Worm (Caenorhabditis elegans) whole organism, L1 larva: ENCODE measurements around the gene fipr-4.

Experiments
- C16A3.4 ChIP-seq: fragments of 150-350 bp; optimal IDR thresholded peaks from 2 replicates; lab custom pipeline; 2014; ENCODE audit warnings: missing biosample characterization, missing genetic modification characterization
- Y116A8C.19 ChIP-seq: sonication (generic microtip); optimal IDR thresholded peaks from 2 replicates; lab custom pipeline; 2016; ENCODE audit warnings: missing compliant biosample characterization, missing genetic modification characterization, borderline replicate concordance
- aha-1 ChIP-seq: fragments of 150-350 bp; optimal IDR thresholded peaks from 2 replicates; lab custom pipeline; 2014; ENCODE audit warnings: missing biosample characterization, missing genetic modification characterization
- blmp-1 ChIP-seq: fragments of 150-350 bp; optimal IDR thresholded peaks from 2 replicates; lab custom pipeline; 2014; ENCODE audit warnings: missing biosample characterization, missing genetic modification characterization
- ceh-63 ChIP-seq: fragments of 200-800 bp; sonication (Bioruptor generic); optimal IDR thresholded peaks from 2 replicates; lab custom pipeline; 2018; ENCODE audit warnings: mild to moderate bottlenecking, missing genetic modification characterization, missing compliant biosample characterization
- ceh-8 ChIP-seq: fragments of 200-800 bp; sonication (Bioruptor generic); optimal IDR thresholded peaks from 2 replicates; lab custom pipeline; 2018; ENCODE audit warnings: mild to moderate bottlenecking, missing genetic modification characterization, moderate library complexity, missing compliant biosample characterization
- ceh-82 ChIP-seq, 3 experiments: fragments of 150-350 bp in 1 of 3; sonication (generic microtip) in 2 of 3; optimal IDR thresholded peaks; 2 replicates each; lab custom pipeline; 2014 to 2017; ENCODE audit warnings: missing biosample characterization in 3 of 3, missing genetic modification characterization in 3 of 3
- ceh-88 ChIP-seq: fragments of 200-800 bp; sonication (Bioruptor generic); IDR thresholded peaks from 2 replicates; pipeline ENCODE4 v1.3.6; 2022; ENCODE audit warnings: missing genetic modification characterization, missing compliant biosample characterization
- ceh-90 ChIP-seq: sonication (generic microtip); optimal IDR thresholded peaks from 2 replicates; lab custom pipeline; 2016; ENCODE audit warnings: missing genetic modification characterization, missing compliant biosample characterization
- ces-1 ChIP-seq: fragments of 150-350 bp; optimal IDR thresholded peaks from 2 replicates; lab custom pipeline; 2014; ENCODE audit warnings: missing biosample characterization, missing genetic modification reagents, missing genetic modification characterization
- dpl-1 ChIP-seq, 3 experiments: fragments of 150-350 bp in 2 of 3; sonication (generic microtip) in 1 of 3; optimal IDR thresholded peaks; 2 replicates each; lab custom pipeline; 2014 to 2017; ENCODE audit warnings: missing biosample characterization in 3 of 3, missing genetic modification characterization in 3 of 3, missing genetic modification reagents in 3 of 3
- dsc-1 ChIP-seq: sonication (generic microtip); optimal IDR thresholded peaks from 2 replicates; lab custom pipeline; 2016; ENCODE audit warnings: mild to moderate bottlenecking, missing genetic modification characterization, missing compliant biosample characterization
- efl-3 ChIP-seq: fragments of 200-800 bp; sonication (Bioruptor generic); optimal IDR thresholded peaks from 2 replicates; lab custom pipeline; 2018; ENCODE audit warnings: mild to moderate bottlenecking, missing genetic modification characterization, missing compliant biosample characterization
- egl-13 ChIP-seq: sonication (generic microtip); optimal IDR thresholded peaks from 2 replicates; lab custom pipeline; 2016; ENCODE audit warnings: missing genotype, missing genetic modification reagents, missing genetic modification characterization, missing compliant biosample characterization
- elt-3 ChIP-seq, 6 experiments: fragments of 150-350 bp in 1 of 6; sonication (generic microtip); optimal IDR thresholded peaks; 2 replicates each; lab custom pipeline; 2017 to 2018; ENCODE audit warnings: missing biosample characterization in 6 of 6, missing genetic modification characterization in 6 of 6, inconsistent platforms in 1 of 6
- fkh-4 ChIP-seq: sonication (generic microtip); optimal IDR thresholded peaks from 2 replicates; lab custom pipeline; 2016; ENCODE audit warnings: missing compliant biosample characterization, missing genetic modification characterization, borderline replicate concordance
- fkh-8 ChIP-seq: sonication (generic microtip); optimal IDR thresholded peaks from 2 replicates; lab custom pipeline; 2016; ENCODE audit warnings: mild to moderate bottlenecking, missing genetic modification characterization, missing compliant biosample characterization
- fos-1 ChIP-seq: fragments of 150-350 bp; optimal IDR thresholded peaks from 2 replicates; lab custom pipeline; 2014; ENCODE audit warnings: missing biosample characterization, missing genetic modification characterization
- grh-1 ChIP-seq: fragments of 200-800 bp; sonication (Bioruptor generic); IDR thresholded peaks from 2 replicates; pipeline ENCODE4 v1.3.6; 2022; ENCODE audit warnings: missing genetic modification reagents, missing genetic modification characterization, missing compliant biosample characterization
- hlh-4 ChIP-seq: sonication (generic microtip); optimal IDR thresholded peaks from 2 replicates; lab custom pipeline; 2016; ENCODE audit warnings: mild to moderate bottlenecking, missing genetic modification characterization, missing compliant biosample characterization
- hpl-2 ChIP-seq: fragments of 150-350 bp; optimal IDR thresholded peaks from 2 replicates; lab custom pipeline; 2014; ENCODE audit warnings: missing biosample characterization, missing genetic modification reagents, missing genetic modification characterization
- irx-1 ChIP-seq: sonication (generic microtip); optimal IDR thresholded peaks from 2 replicates; lab custom pipeline; 2016; ENCODE audit warnings: missing genetic modification characterization, missing compliant biosample characterization
- isw-1 ChIP-seq: fragments of 200-800 bp; sonication (Bioruptor generic); IDR thresholded peaks from 2 replicates; pipeline ENCODE4 v1.3.6; 2022; ENCODE audit warnings: missing genetic modification characterization, missing compliant biosample characterization
- jun-1 ChIP-seq: fragments of 150-350 bp; optimal IDR thresholded peaks from 2 replicates; lab custom pipeline; 2014; ENCODE audit warnings: missing biosample characterization, missing genetic modification reagents, missing genetic modification characterization
- lin-35 ChIP-seq, 2 experiments: fragments of 150-350 bp; optimal IDR thresholded peaks; 2 replicates each; lab custom pipeline; 2014; ENCODE audit warnings: missing biosample characterization in 2 of 2, missing genetic modification characterization in 2 of 2, missing genetic modification reagents in 2 of 2
- mab-9 ChIP-seq: fragments of 200-800 bp; sonication (Bioruptor generic); IDR thresholded peaks from 2 replicates; pipeline ENCODE4 v1.3.6; 2022; ENCODE audit warnings: missing genetic modification reagents, missing genetic modification characterization, missing compliant biosample characterization
- mdl-1 ChIP-seq, 2 experiments: fragments of 150-350 bp; optimal IDR thresholded peaks; 2 replicates each; lab custom pipeline; 2014 to 2017; ENCODE audit warnings: missing biosample characterization in 2 of 2, missing genetic modification characterization in 2 of 2, inconsistent platforms in 1 of 2
- mef-2 ChIP-seq: fragments of 150-350 bp; optimal IDR thresholded peaks from 2 replicates; lab custom pipeline; 2014; ENCODE audit warnings: missing biosample characterization, missing genetic modification characterization
- nhr-11 ChIP-seq: fragments of 150-350 bp; optimal IDR thresholded peaks from 2 replicates; lab custom pipeline; 2014; ENCODE audit warnings: missing biosample characterization, missing genetic modification characterization
- nhr-12 ChIP-seq: sonication (generic microtip); optimal IDR thresholded peaks from 2 replicates; lab custom pipeline; 2017; ENCODE audit warnings: missing biosample characterization, missing genetic modification characterization
- nhr-19 ChIP-seq: fragments of 200-800 bp; sonication (Bioruptor generic); conservative IDR thresholded peaks from 2 replicates; pipeline ENCODE4 v1.3.6; 2022; ENCODE audit warnings: missing genetic modification characterization, missing compliant biosample characterization
- nhr-20 ChIP-seq: sonication (generic microtip); optimal IDR thresholded peaks from 2 replicates; lab custom pipeline; 2016; ENCODE audit warnings: mild to moderate bottlenecking, missing genetic modification characterization, missing compliant biosample characterization
- nhr-237 ChIP-seq: fragments of 150-350 bp; optimal IDR thresholded peaks from 2 replicates; lab custom pipeline; 2014; ENCODE audit warnings: missing biosample characterization, missing genetic modification characterization
- nhr-28 ChIP-seq: fragments of 150-350 bp; optimal IDR thresholded peaks from 2 replicates; lab custom pipeline; 2014; ENCODE audit warnings: missing biosample characterization, missing genetic modification characterization
- nhr-71 ChIP-seq: sonication (generic microtip); optimal IDR thresholded peaks from 2 replicates; lab custom pipeline; 2016; ENCODE audit warnings: mild to moderate bottlenecking, missing genetic modification characterization, moderate library complexity, missing compliant biosample characterization
- nhr-77 ChIP-seq: fragments of 150-350 bp; optimal IDR thresholded peaks from 2 replicates; lab custom pipeline; 2014; ENCODE audit warnings: missing biosample characterization, missing genetic modification characterization
- nhr-84 ChIP-seq: sonication (generic microtip); optimal IDR thresholded peaks from 2 replicates; lab custom pipeline; 2017; ENCODE audit warnings: missing biosample characterization, missing genetic modification characterization
- nhr-85 ChIP-seq: sonication (generic microtip); peaks from one replicate; lab custom pipeline; 2016; ENCODE audit warnings: missing genetic modification characterization, inconsistent platforms, missing compliant biosample characterization
- pag-3 ChIP-seq: sonication (generic microtip); optimal IDR thresholded peaks from 2 replicates; lab custom pipeline; 2017; ENCODE audit warnings: missing genetic modification characterization, mild to moderate bottlenecking, missing compliant biosample characterization, antibody characterized with exemption, borderline replicate concordance; ENCODE audit not compliant: insufficient read depth
- pax-3 ChIP-seq: fragments of 200-800 bp; sonication (Bioruptor generic); optimal IDR thresholded peaks from 2 replicates; lab custom pipeline; 2018; ENCODE audit warnings: mild to moderate bottlenecking, missing genetic modification characterization, moderate library complexity, missing compliant biosample characterization
- pqm-1 ChIP-seq: sonication (generic microtip); optimal IDR thresholded peaks from 3 replicates; lab custom pipeline; 2017; ENCODE audit warnings: missing biosample characterization, missing genetic modification characterization
- skn-1 ChIP-seq: fragments of 150-350 bp; optimal IDR thresholded peaks from 2 replicates; lab custom pipeline; 2014; ENCODE audit warnings: missing biosample characterization, missing genetic modification characterization
- snpc-4 ChIP-seq: fragments of 150-350 bp; optimal IDR thresholded peaks from 2 replicates; lab custom pipeline; 2014; ENCODE audit warnings: missing biosample characterization, missing genetic modification characterization
- snu-23 ChIP-seq: sonication (generic microtip); optimal IDR thresholded peaks from 2 replicates; lab custom pipeline; 2016; ENCODE audit warnings: missing genetic modification characterization, missing compliant biosample characterization
- sox-4 ChIP-seq: sonication (generic microtip); optimal IDR thresholded peaks from 2 replicates; lab custom pipeline; 2016; ENCODE audit warnings: missing genetic modification characterization, missing compliant biosample characterization
- sptf-1 ChIP-seq: fragments of 150-350 bp; optimal IDR thresholded peaks from 2 replicates; lab custom pipeline; 2014; ENCODE audit warnings: missing biosample characterization, missing genetic modification characterization
- sup-37 ChIP-seq: fragments of 200-800 bp; sonication (Bioruptor generic); optimal IDR thresholded peaks from 2 replicates; lab custom pipeline; 2018; ENCODE audit warnings: mild to moderate bottlenecking, missing genetic modification characterization, missing compliant biosample characterization
- tlp-1 ChIP-seq: fragments of 150-350 bp; optimal IDR thresholded peaks from 2 replicates; lab custom pipeline; 2014; ENCODE audit warnings: missing biosample characterization, missing genetic modification characterization
- unc-130 ChIP-seq: fragments of 150-350 bp; optimal IDR thresholded peaks from 2 replicates; lab custom pipeline; 2017; ENCODE audit warnings: missing biosample characterization, missing genetic modification characterization, inconsistent platforms
- unc-30 ChIP-seq: sonication (generic microtip); optimal IDR thresholded peaks from 2 replicates; lab custom pipeline; 2017; ENCODE audit warnings: missing biosample characterization, missing genetic modification characterization
- unc-62 ChIP-seq: fragments of 150-350 bp; optimal IDR thresholded peaks from 2 replicates; lab custom pipeline; 2014; ENCODE audit warnings: missing biosample characterization, missing genetic modification reagents, missing genetic modification characterization
- xbp-1 ChIP-seq: sonication (generic microtip); optimal IDR thresholded peaks from 2 replicates; lab custom pipeline; 2016; ENCODE audit warnings: missing genetic modification characterization, missing compliant biosample characterization
- zip-4 ChIP-seq: fragments of 200-800 bp; sonication (Bioruptor generic); optimal IDR thresholded peaks from 2 replicates; lab custom pipeline; 2018; ENCODE audit warnings: mild to moderate bottlenecking, missing genetic modification characterization, moderate library complexity, missing compliant biosample characterization

Gene fipr-4

ce11 chrV:10203435-10204009, 24.7 kb downstream of the fipr-4 start, which contains the start of gene chpf-1 (continued):
- no peak for TF ChIP-seq skn-1 (tag; lab: Kevin White, UChicago)
- no peak for TF ChIP-seq irx-1 (tag; lab: Kevin White, UChicago)
- TF ChIP-seq lin-35 (GFP tag; optimal IDR thresholded peaks at IDR 0.05; lab: Kevin White, UChicago) = peak in 1 of 2 experiments; percentile 58
- TF ChIP-seq nhr-12 (tag; lab: Kevin White, UChicago) = no peak
- no peak for TF ChIP-seq nhr-85 (tag; lab: Kevin White, UChicago)
- no peak for TF ChIP-seq efl-3 (GFP tag; lab: Kevin White, UChicago)
- TF ChIP-seq egl-13 (tag; lab: Kevin White, UChicago) = no peak
- no peak for TF ChIP-seq mab-9 (GFP tag; lab: Robert Waterston, UW)
- TF ChIP-seq nhr-20 = peak; percentile 11
- TF ChIP-seq dsc-1 = no peak
- no peak for TF ChIP-seq fos-1 (tag; lab: Kevin White, UChicago)
- TF ChIP-seq ceh-82 (tag; optimal IDR thresholded peaks at IDR 0.05; lab: Kevin White, UChicago) = no peak
- TF ChIP-seq pax-3 (tag; lab: Kevin White, UChicago) = no peak
- peak in 1 of 2 experiments; percentile 0 for TF ChIP-seq mdl-1 (tag; optimal IDR thresholded peaks at IDR 0.05; lab: Kevin White, UChicago)
- TF ChIP-seq pqm-1 = no peak
- no peak for TF ChIP-seq snpc-4
- no peak for TF ChIP-seq sptf-1 (tag; lab: Kevin White, UChicago)
- no peak for TF ChIP-seq sox-4 (tag; lab: Kevin White, UChicago)
- TF ChIP-seq unc-62 = no peak
- no peak for TF ChIP-seq hpl-2 (GFP tag; lab: Kevin White, UChicago)
- TF ChIP-seq fkh-4 (tag; lab: Kevin White, UChicago) = no peak
- no peak for TF ChIP-seq jun-1
- no peak for TF ChIP-seq ceh-88 (GFP tag; lab: Robert Waterston, UW)
- TF ChIP-seq hlh-4 = no peak
- no peak for TF ChIP-seq nhr-77
- peak; percentile 31 for TF ChIP-seq nhr-71 (tag; lab: Kevin White, UChicago)
- no peak for TF ChIP-seq aha-1 (tag; lab: Kevin White, UChicago)
- no peak for TF ChIP-seq fkh-8 (tag; lab: Kevin White, UChicago)
- no peak for TF ChIP-seq mef-2 (tag; lab: Kevin White, UChicago)
- TF ChIP-seq nhr-84 (tag; lab: Kevin White, UChicago) = no peak
- TF ChIP-seq nhr-28 (tag; lab: Kevin White, UChicago) = no peak
- TF ChIP-seq ceh-90 (tag; lab: Kevin White, UChicago) = no peak
- no peak for TF ChIP-seq pag-3 (tag; lab: Kevin White, UChicago)
- TF ChIP-seq snu-23 (GFP tag; lab: Kevin White, UChicago) = peak; percentile 29
- TF ChIP-seq unc-130 (tag; lab: Kevin White, UChicago) = peak; percentile 26
- no peak for TF ChIP-seq nhr-237
- TF ChIP-seq nhr-19 (GFP tag; lab: Robert Waterston, UW) = no peak
- no peak for TF ChIP-seq dpl-1 (GFP tag; optimal IDR thresholded peaks at IDR 0.05; lab: Kevin White, UChicago)
- TF ChIP-seq blmp-1 = peak; percentile 80
- TF ChIP-seq xbp-1 (tag; lab: Kevin White, UChicago) = no peak
- TF ChIP-seq ces-1 (GFP tag; lab: Kevin White, UChicago) = no peak
- TF ChIP-seq unc-30 (tag; lab: Kevin White, UChicago) = no peak
- no peak for TF ChIP-seq zip-4 (GFP tag; lab: Kevin White, UChicago)
- TF ChIP-seq ceh-63 = no peak
- no peak for TF ChIP-seq Y116A8C.19 (tag; lab: Kevin White, UChicago)
- no peak for TF ChIP-seq ceh-8 (GFP tag; lab: Kevin White, UChicago)
- TF ChIP-seq isw-1 (GFP tag; lab: Robert Waterston, UW) = no peak
- TF ChIP-seq grh-1 (GFP tag; lab: Robert Waterston, UW) = no peak
- TF ChIP-seq C16A3.4 = no peak
- TF ChIP-seq tlp-1 (tag; lab: Kevin White, UChicago) = no peak
- no peak for TF ChIP-seq nhr-11 (tag; lab: Kevin White, UChicago)
- no peak for TF ChIP-seq sup-37 (GFP tag; lab: Kevin White, UChicago)
- TF ChIP-seq elt-3 (tag; optimal IDR thresholded peaks at IDR 0.05; lab: Kevin White, UChicago) = peak in 1 of 6 experiments; percentile 80
